Worm (Caenorhabditis elegans): Measurements from ENCODE around the gene aagr-3.

- TF ChIP-seq unc-39 (tag; optimal IDR thresholded peaks at IDR 0.05) (no peak), nhr-6 (tag; optimal IDR thresholded peaks at IDR 0.05) (no peak), ama-1 (optimal IDR thresholded peaks at IDR 0.05) (no peak), R02D3.7 (tag; optimal IDR thresholded peaks at IDR 0.05) (no peak)
Measured at ce11 chrV:9703549-9703948, 25.8 kb downstream of the aagr-3 start.
